Worm (Caenorhabditis elegans) whole organism, young adult: ENCODE measurements around the gene C49C3.4.

Experiments used
- F52B5.7 ChIP-seq: sonication (generic microtip); optimal IDR thresholded peaks from 2 replicates; lab custom pipeline; 2016; ENCODE audit warnings: mild to moderate bottlenecking, missing genetic modification characterization, missing compliant biosample characterization
- ama-1 ChIP-seq, 3 experiments: fragments of 150-350 bp in 1 of 3; sonication (generic microtip) in 2 of 3; optimal IDR thresholded peaks; 2 replicates each; lab custom pipeline; 2014 to 2018; ENCODE audit warnings: missing biosample characterization in 2 of 3, missing genetic modification characterization in 2 of 3, missing genetic modification reagents in 2 of 3
- cebp-1 ChIP-seq, 2 experiments: fragments of 200-800 bp in 1 of 2; sonication (Bioruptor generic) in 1 of 2; sonication (generic microtip) in 1 of 2; IDR thresholded peaks in 1 of 2; optimal IDR thresholded peaks in 1 of 2; 2 replicates each; pipeline versions ENCODE4 v1.3.6 to Lab custom; 2017 to 2022; ENCODE audit warnings: missing compliant biosample characterization in 2 of 2, missing genetic modification characterization in 2 of 2, mild to moderate bottlenecking in 1 of 2, missing genetic modification reagents in 1 of 2, moderate library complexity in 1 of 2
- hlh-12 ChIP-seq: sonication (generic microtip); optimal IDR thresholded peaks from 2 replicates; lab custom pipeline; 2016; ENCODE audit warnings: missing genetic modification characterization, missing compliant biosample characterization
- lin-35 ChIP-seq, 3 experiments: fragments of 150-350 bp in 2 of 3; sonication (generic microtip) in 1 of 3; optimal IDR thresholded peaks; 2 replicates each; lab custom pipeline; 2014 to 2018; ENCODE audit warnings: missing biosample characterization in 3 of 3, missing genetic modification characterization in 3 of 3, missing genetic modification reagents in 3 of 3
- madf-10 ChIP-seq: sonication (generic microtip); optimal IDR thresholded peaks from 2 replicates; lab custom pipeline; 2016; ENCODE audit warnings: mild to moderate bottlenecking, missing genetic modification characterization, missing compliant biosample characterization
- nfya-1 ChIP-seq: sonication (generic microtip); optimal IDR thresholded peaks from 2 replicates; lab custom pipeline; 2017; ENCODE audit warnings: antibody characterized with exemption, missing compliant biosample characterization, missing genetic modification characterization, borderline replicate concordance; ENCODE audit not compliant: insufficient read depth
- snpc-1.3 ChIP-seq: sonication (generic microtip); optimal IDR thresholded peaks from 2 replicates; lab custom pipeline; 2017; ENCODE audit warnings: missing genetic modification characterization, mild to moderate bottlenecking, missing compliant biosample characterization, antibody characterized with exemption, moderate library complexity, missing genotype, missing genetic modification reagents; ENCODE audit not compliant: insufficient read depth

ce11 chrIV:17376127-17376526 lies 55.5 kb downstream of the C49C3.4 start, which contains the start of gene haf-1:
- TF ChIP-seq hlh-12 (tag; lab: Kevin White, UChicago) (no peak), nfya-1 (tag; lab: Kevin White, UChicago) (no peak), madf-10 (tag; lab: Kevin White, UChicago) (no peak), snpc-1.3 (tag; lab: Kevin White, UChicago) (no peak), F52B5.7 (tag; lab: Kevin White, UChicago) (no peak), cebp-1 (GFP tag; IDR thresholded peaks at IDR 0.05; lab: Robert Waterston, UW) (no peak), cebp-1 (tag; optimal IDR thresholded peaks at IDR 0.05; lab: Kevin White, UChicago) (no peak), lin-35 (GFP tag; optimal IDR thresholded peaks at IDR 0.05; lab: Kevin White, UChicago) (no peak), ama-1 (optimal IDR thresholded peaks at IDR 0.05; lab: Kevin White, UChicago) (no peak), ama-1 (GFP tag; optimal IDR thresholded peaks at IDR 0.05; lab: Kevin White, UChicago) (no peak)
